Worm (Caenorhabditis elegans): Measurements from ENCODE around the gene K10H10.12.
A peak's percentile ranks its signal among the peaks of the same experiment; 100 is the strongest.

K10H10.12 gene

DNA sequence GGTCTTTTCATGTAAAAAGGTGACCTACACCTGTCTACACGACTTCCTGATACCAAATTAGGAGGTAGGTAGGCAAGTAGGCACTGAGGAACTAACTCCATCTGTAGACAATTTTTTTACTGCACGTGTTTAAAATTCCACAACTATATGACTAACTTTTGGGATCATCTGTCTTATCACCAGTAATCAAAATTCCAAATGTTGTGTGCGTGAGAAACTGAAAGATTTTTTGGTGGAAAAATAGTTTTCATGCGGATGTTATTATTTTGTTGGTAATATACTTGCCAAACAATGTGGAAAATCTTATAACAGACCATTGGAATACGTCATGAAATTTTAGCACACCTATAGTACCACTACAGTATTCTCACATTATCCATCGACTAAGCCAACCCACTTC is 5.0 kb upstream of the K10H10.12 start, which contains the start of gene K10H10.13:
Gene K10H10.13 (minus strand): TSS at position 101 of the 400 bp plus-strand sequence.
- TF ChIP-seq dao-5 (tag; optimal IDR thresholded peaks at IDR 0.05), result no peak
- no peak for TF ChIP-seq W03F9.2 (tag; optimal IDR thresholded peaks at IDR 0.05)
- no peak for TF ChIP-seq him-1 (tag; optimal IDR thresholded peaks at IDR 0.05)

DNA sequence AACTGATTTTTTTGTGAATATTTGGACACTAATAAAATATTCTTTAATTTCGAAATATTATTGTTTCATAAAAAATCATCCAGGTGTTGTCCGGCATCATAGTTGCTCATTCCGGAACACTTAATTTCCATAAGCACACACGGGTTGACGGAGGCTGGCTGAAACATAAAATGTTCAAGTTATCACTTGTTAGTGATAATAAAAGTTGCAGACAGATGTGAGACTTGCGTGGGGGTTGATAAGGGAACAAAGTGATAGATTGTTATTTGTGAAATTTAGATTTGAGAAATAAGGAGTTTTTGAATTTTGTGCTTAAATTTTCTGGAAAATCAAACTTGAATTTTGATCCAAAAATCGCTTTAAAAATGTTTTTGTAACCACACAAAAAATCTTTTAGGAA is 4.0 kb upstream of the K10H10.12 start:
- TF ChIP-seq W03F9.2 (tag; optimal IDR thresholded peaks at IDR 0.05) (no peak), dao-5 (tag; optimal IDR thresholded peaks at IDR 0.05) (no peak), him-1 (tag; optimal IDR thresholded peaks at IDR 0.05) (no peak)

DNA sequence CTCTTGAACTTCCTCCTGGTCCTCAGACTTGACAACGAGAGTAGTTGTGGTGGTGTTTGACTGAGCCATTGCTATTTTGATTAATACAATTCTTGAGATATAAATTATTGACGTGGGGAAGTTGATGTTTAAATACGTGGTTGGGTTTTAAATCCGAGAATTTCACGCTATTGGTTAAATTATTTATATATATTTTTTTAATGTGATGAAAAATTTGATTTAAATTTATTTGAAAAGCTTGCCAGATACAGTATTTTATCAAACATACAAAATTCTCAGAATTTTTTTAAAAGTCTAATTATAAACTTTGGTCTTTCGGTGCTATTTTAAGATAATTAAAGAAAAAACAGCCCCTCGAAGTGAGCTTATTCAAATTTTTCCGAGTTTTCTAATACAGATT is 1.4 kb upstream of the K10H10.12 start, which contains the start of the genes K10H10.7 and K10H10.10:
Gene K10H10.7 (minus strand): TSS at position 101 of the 400 bp plus-strand sequence.
Gene K10H10.10 (plus strand): TSS at position 204 of the 400 bp plus-strand sequence.
- TF ChIP-seq dao-5 (tag; optimal IDR thresholded peaks at IDR 0.05) (no peak), him-1 (tag; optimal IDR thresholded peaks at IDR 0.05) (no peak), W03F9.2 (tag; optimal IDR thresholded peaks at IDR 0.05) (no peak)

DNA sequence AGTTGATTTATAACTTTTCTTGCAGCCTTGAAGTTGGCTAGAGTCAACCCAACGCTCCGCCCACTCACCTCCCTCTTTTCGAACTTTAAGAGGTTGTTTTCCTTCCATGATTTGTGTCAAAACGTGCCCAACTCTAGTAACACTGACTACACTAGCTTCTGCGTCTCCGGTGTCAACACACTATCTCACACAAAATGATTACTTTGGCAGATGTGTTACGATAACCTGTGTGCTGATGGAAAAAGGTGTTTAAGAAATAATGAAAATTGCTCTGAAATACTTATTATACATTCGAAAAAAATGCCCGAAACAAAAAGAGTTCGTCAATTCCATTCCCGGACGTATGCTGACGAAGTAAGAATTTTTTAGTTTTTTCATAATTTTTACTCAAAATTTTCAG is 3.1 kb downstream of the K10H10.12 start, which contains the start of gene K10H10.6:
Gene K10H10.6 (plus strand): TSS at position 301 of the 400 bp plus-strand sequence.
- TF ChIP-seq dao-5 (tag; optimal IDR thresholded peaks at IDR 0.05), result no peak
- TF ChIP-seq him-1 (tag; optimal IDR thresholded peaks at IDR 0.05), result no peak
- no peak for TF ChIP-seq W03F9.2 (tag; optimal IDR thresholded peaks at IDR 0.05)

DNA sequence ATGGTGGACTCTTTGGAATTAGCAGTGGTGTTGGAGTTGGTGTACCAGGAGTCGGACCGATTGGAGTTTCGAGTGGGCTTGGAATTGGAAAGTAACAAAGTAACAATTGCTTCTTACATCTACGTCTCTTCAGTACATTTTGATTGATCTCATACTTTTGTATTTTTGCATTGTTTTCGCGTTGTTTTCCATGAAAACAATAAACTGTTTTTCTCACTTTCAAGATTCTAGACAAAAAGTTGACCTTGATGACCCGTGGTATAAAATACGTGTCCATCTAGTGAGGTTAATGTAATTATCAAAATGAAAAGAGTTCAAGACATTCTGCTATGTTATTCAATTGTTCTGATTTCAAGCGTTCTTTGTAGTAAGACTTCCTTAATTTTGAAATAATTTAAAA is 4.7 kb downstream of the K10H10.12 start, which contains the start of gene K10H10.5:
Gene K10H10.5 (plus strand): TSS at position 301 of the 400 bp plus-strand sequence.
- TF ChIP-seq W03F9.2 (tag; optimal IDR thresholded peaks at IDR 0.05) (no peak), dao-5 (tag; optimal IDR thresholded peaks at IDR 0.05) (no peak), him-1 (tag; optimal IDR thresholded peaks at IDR 0.05) (no peak)

DNA sequence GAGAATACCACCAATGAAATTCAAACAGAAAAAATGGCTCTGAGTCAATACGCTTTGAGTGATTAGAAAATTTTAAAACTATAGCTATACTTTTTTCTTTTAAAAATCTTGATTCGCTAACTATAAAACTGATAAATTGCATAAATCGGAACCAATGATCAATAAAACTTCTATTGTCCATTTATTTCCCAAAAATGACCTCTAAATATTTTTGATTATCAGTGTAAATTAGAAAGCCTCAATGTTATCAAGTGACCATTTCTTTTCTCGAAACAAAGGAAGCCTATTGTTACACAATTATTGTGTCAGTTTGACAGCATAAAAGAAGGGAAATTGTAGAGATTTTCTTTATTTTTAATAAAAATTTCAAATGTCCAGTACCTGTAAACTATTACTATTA is 6.0 kb downstream of the K10H10.12 start, which contains the start of gene K10H10.4:
Gene K10H10.4 (plus strand): TSS at position 301 of the 400 bp plus-strand sequence.
- TF ChIP-seq him-1 (tag; optimal IDR thresholded peaks at IDR 0.05) (no peak), W03F9.2 (tag; optimal IDR thresholded peaks at IDR 0.05) (no peak), dao-5 (tag; optimal IDR thresholded peaks at IDR 0.05) (no peak)

DNA sequence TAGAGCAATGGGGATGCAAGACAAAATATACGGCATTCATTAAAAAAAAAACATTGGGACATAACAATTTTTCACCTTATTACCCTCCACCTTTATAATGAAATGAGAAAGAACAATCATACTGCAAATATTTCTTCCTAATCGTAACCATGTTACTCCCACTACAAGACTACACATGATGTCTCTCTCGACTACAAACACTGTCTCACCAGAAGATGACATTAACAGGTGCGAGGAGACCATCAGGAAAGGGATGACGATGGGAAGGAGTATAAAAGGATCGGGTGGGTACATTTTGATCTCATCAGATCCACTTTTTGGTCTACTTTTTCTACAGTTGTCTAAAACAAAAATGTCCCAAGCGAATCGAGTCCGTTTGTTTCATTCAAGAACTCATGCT is 8.3 kb downstream of the K10H10.12 start, which contains the start of gene dhs-8:
Gene dhs-8 (plus strand): TSS at position 179 of the 400 bp plus-strand sequence.
- TF ChIP-seq him-1 (tag; optimal IDR thresholded peaks at IDR 0.05), result no peak
- no peak for TF ChIP-seq W03F9.2 (tag; optimal IDR thresholded peaks at IDR 0.05)
- no peak for TF ChIP-seq dao-5 (tag; optimal IDR thresholded peaks at IDR 0.05)

DNA sequence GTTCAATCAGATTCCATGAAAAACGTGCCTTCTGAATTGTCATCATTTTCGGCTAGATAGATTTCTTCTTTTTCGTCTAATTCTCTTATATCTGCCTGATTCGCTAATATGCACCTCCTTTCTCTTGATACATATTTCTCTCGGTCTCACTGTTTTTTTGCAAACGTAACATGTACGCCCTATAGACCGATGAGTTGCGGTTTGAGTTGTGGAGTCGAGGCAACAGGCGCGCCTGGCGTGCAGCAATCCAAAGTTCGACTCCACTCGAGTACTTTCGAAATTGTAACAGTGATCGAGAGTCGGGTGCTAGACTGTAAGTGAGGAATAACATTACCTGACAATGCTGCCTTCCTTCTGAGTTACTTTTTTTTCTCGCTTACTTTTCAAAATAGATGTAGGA is 9.3 kb downstream of the K10H10.12 start:
- TF ChIP-seq him-1 (tag; optimal IDR thresholded peaks at IDR 0.05) (peak; percentile 66), W03F9.2 (tag; optimal IDR thresholded peaks at IDR 0.05) (peak; percentile 21), dao-5 (tag; optimal IDR thresholded peaks at IDR 0.05) (peak; percentile 57)

DNA sequence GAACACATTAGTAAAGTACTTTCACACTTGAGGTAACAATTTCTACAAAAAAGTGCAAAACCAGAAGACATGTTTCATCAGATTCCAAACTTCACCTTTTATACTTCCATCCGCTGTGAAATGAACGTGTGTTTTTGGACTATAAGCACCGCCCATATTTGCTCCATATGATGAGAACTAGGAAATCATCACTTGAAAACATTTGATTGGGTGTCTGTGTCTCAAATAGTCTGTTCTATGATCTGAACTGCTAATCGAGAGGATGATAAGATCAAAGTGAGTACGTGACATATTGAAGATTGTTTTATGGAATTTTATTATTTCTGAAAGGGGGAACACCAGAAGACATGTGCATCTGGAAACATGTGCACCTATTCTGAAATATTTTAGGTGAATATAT is 10.8 kb downstream of the K10H10.12 start:
- TF ChIP-seq dao-5 (tag; optimal IDR thresholded peaks at IDR 0.05), result no peak

DNA sequence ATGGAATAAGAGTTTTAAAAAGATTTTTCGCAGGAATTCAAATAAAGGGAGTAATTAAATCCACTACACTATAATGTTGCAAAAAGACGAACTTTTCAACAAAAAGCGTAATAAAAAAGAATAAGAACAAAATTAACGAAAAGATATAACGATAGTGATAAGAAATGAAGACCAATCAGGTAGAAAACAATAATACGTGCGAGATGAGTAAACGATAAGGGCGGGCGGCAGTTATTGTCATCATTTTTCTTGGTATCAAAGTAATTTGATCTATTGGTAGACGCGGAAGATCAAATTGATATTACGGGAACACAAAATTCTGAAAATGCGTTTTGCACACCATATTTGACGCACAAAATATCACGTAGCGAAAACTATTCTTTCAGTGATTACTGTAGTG is 11.7 kb downstream of the K10H10.12 start:
- TF ChIP-seq W03F9.2 (tag; optimal IDR thresholded peaks at IDR 0.05) (no peak), dao-5 (tag; optimal IDR thresholded peaks at IDR 0.05) (no peak), him-1 (tag; optimal IDR thresholded peaks at IDR 0.05) (no peak)

DNA sequence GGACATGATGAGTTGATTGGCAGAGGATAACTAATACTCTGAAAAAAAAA is 11.9 kb downstream of the K10H10.12 start, which contains the start of gene cysl-2:
Gene cysl-2 (minus strand): TSS at position 38 of the 50 bp plus-strand sequence.
- no peak for TF ChIP-seq him-1 (tag; optimal IDR thresholded peaks at IDR 0.05)
- no peak for TF ChIP-seq W03F9.2 (tag; optimal IDR thresholded peaks at IDR 0.05)
- no peak for TF ChIP-seq dao-5 (tag; optimal IDR thresholded peaks at IDR 0.05)

DNA sequence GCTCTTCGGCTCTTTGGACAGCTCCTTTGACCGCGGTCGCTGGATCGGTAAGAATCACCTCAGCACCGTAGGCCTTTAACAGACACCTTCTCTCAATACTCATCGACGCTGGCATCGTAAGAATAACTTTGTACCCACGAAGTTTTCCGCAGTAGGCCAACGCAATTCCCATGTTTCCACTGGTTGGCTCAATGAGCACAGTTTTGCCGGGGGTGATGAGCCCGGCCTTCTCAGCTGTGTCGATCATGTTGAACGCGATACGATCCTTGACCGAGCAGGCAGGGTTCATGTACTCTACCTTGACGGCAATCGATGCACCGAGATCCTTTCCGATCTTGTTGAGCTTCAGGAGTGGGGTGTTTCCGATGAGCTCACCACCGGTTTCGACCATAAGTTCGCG is 12.1 kb downstream of the K10H10.12 start:
- TF ChIP-seq W03F9.2 (tag; optimal IDR thresholded peaks at IDR 0.05), result no peak
- no peak for TF ChIP-seq dao-5 (tag; optimal IDR thresholded peaks at IDR 0.05)
- TF ChIP-seq him-1 (tag; optimal IDR thresholded peaks at IDR 0.05), result no peak

DNA sequence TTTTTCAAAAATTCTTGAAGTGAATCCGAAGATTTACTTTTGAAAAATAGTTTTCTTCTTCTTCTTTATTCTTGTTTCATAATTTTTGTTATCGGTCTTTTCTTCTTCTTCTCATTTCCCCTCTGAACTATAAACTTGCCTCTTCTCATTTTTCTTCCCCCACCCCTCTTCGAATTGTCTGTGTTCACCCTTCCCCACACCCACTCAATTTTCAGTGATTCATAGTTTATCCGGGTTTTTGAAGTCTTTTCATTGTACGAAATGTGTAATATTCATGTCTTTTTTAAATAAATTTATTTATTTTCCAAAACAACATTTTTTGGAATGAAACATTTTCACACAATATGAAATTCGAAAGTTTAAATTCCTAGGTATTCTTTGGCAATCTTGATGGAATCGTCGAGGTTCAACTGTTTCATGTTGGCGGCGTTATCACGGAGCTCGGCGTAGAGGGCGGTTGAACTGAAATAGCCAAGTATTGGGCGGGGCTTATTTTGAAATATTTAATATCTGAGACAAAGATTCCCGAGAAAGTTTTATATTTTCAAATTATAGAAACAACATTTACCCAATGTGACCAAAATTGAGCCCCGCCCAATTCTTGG is 13.5 kb downstream of the K10H10.12 start:
- TF ChIP-seq dao-5 (tag; optimal IDR thresholded peaks at IDR 0.05), result no peak
- TF ChIP-seq him-1 (tag; optimal IDR thresholded peaks at IDR 0.05), result no peak
- no peak for TF ChIP-seq W03F9.2 (tag; optimal IDR thresholded peaks at IDR 0.05)

DNA sequence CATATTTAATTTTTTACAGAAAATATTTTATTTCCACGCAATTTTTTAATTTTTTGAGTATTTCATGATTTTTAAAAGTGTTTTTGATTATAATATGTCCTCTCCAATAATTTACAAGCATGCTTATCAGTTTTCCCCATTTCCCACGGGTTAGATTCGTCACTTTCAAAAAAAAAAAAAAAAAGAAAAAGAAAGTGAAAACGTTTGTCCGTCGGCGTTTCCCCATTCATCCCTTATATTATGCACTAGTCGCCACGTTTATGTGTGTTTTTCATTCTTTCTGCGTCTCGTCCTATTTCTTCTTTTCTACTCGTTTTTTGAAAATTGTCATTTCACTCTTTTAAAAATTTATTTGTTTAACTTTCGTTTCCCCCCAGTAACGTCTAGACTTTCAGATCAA is 16.7 kb downstream of the K10H10.12 start, which contains the start of gene vnut-1:
Gene vnut-1 (plus strand): TSS at position 396 of the 400 bp plus-strand sequence.
- TF ChIP-seq dao-5 (tag; optimal IDR thresholded peaks at IDR 0.05), result no peak
- TF ChIP-seq W03F9.2 (tag; optimal IDR thresholded peaks at IDR 0.05), result no peak
- TF ChIP-seq him-1 (tag; optimal IDR thresholded peaks at IDR 0.05), result no peak

DNA sequence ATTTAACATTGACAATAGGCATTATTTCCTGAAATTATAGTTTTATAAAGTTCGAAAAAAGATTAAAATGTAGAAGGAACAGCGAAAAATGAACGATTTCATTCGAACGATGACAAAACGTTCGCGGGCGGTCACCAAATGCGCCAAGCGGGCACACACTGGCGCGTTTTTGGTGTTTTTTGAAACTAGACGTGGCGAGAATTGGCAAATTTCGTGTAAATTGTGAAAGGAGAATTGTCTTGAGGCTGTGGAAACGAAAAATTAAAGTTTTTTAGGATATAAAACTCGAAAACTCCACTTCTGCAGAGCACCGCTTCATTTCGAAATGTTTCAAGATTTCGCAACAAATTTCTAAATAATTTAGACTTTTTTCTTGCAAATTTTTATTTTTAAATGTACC is 17.5 kb downstream of the K10H10.12 start, which contains the start of gene usp-14:
Gene usp-14 (minus strand): TSS at position 28 of the 400 bp plus-strand sequence.
- no peak for TF ChIP-seq dao-5 (tag; optimal IDR thresholded peaks at IDR 0.05)
- TF ChIP-seq him-1 (tag; optimal IDR thresholded peaks at IDR 0.05), result no peak
- peak; percentile 59 for TF ChIP-seq W03F9.2 (tag; optimal IDR thresholded peaks at IDR 0.05)

Data from whole organism, L4/young adult.